Fruit fly (Drosophila melanogaster): ENCODE results near the gene grp.

The grp gene

dm6 chr2L:16719643-16720515, 40.0 kb downstream of the grp start, which contains the start of gene Cyt-c-p (continued):
- TF ChIP-seq CG10147 (GFP tag; optimal IDR thresholded peaks at IDR 0.05) (peak; percentile 43), CG16813 (GFP tag; IDR thresholded peaks at IDR 0.05; ENCODE audit: partially characterized antibody) (peak; percentile 56; the same call in 1 of the 3 replicates), E2f2 (GFP tag; IDR thresholded peaks at IDR 0.05) (peak; percentile 99), CG15514 (GFP tag; optimal IDR thresholded peaks at IDR 0.05) (peak; percentile 79), Dref (GFP tag; IDR thresholded peaks at IDR 0.05) (peak; percentile 51), Awh (GFP tag; IDR thresholded peaks at IDR 0.05) (no peak), CG12744 (GFP tag; optimal IDR thresholded peaks at IDR 0.05) (no peak), CG13424 (tag; optimal IDR thresholded peaks at IDR 0.05) (peak; percentile 3), CG2199 (GFP tag; IDR thresholded peaks at IDR 0.05) (no peak), CG2120 (GFP tag; optimal IDR thresholded peaks at IDR 0.05) (no peak), Dip3 (GFP tag; optimal IDR thresholded peaks at IDR 0.05) (no peak), CG7556 (GFP tag; optimal IDR thresholded peaks at IDR 0.05) (peak; percentile 22), CG2116 (GFP tag; optimal IDR thresholded peaks at IDR 0.05) (peak; percentile 76), CG12236 (GFP tag; optimal IDR thresholded peaks at IDR 0.05) (no peak), CG16863 (GFP tag; optimal IDR thresholded peaks at IDR 0.05) (peak; percentile 13), pita (GFP tag; optimal IDR thresholded peaks at IDR 0.05) (no peak), CG11456 (GFP tag; IDR thresholded peaks at IDR 0.05) (no peak), Nf-YA (GFP tag; IDR thresholded peaks at IDR 0.05) (no peak), CG32767 (GFP tag; IDR thresholded peaks at IDR 0.05) (no peak), chinmo (GFP tag; IDR thresholded peaks at IDR 0.05; ENCODE audit: partially characterized antibody) (peak; percentile 31; the same call in 1 of the 4 replicates), CG17361 (GFP tag; IDR thresholded peaks at IDR 0.05) (0 out of 3 replicates have a peak, but pooled peaks have one; percentile 34), CG1603 (tag; optimal IDR thresholded peaks at IDR 0.05) (peak; percentile 55), CG12769 (tag; optimal IDR thresholded peaks at IDR 0.05) (peak; percentile 2), CG3281 (GFP tag; optimal IDR thresholded peaks at IDR 0.05) (peak; percentile 47), run (tag; optimal IDR thresholded peaks at IDR 0.05) (peak; percentile 35), Chrac-16 (GFP tag; optimal IDR thresholded peaks at IDR 0.05) (peak; percentile 2), Tbp (GFP tag; optimal IDR thresholded peaks at IDR 0.05) (no peak), Neu2 (GFP tag; optimal IDR thresholded peaks at IDR 0.05; ENCODE audit: borderline replicate concordance) (peak; percentile 86), sug (tag; optimal IDR thresholded peaks at IDR 0.05) (peak; percentile 63), wdn (GFP tag; IDR thresholded peaks at IDR 0.05) (no peak), CG11085 (GFP tag; IDR thresholded peaks at IDR 0.05) (no peak), CG2678 (tag; optimal IDR thresholded peaks at IDR 0.05) (peak; percentile 38), chm (GFP tag; IDR thresholded peaks at IDR 0.05) (peak; percentile 67; the same call in 1 of the 2 replicates), CG32532 (GFP tag; IDR thresholded peaks at IDR 0.05) (peak; percentile 7; the same call in 1 of the 2 replicates), lov (optimal IDR thresholded peaks at IDR 0.05) (no peak), lov (GFP tag; IDR thresholded peaks at IDR 0.05) (no peak), CG13287 (GFP tag; IDR thresholded peaks at IDR 0.05; ENCODE audit: partially characterized antibody) (peak; percentile 72), hbn (GFP tag; IDR thresholded peaks at IDR 0.05; ENCODE audit: partially characterized antibody) (peak; percentile 44; the same call in 1 of the 2 replicates), PHDP (tag; optimal IDR thresholded peaks at IDR 0.05) (peak; percentile 36)
